Worm (Caenorhabditis elegans) whole organism, mixed stage, embryonic: Measurements from ENCODE around the gene mdf-2.

Experiments used
- ces-1 ChIP-seq: fragments of 150-350 bp; optimal IDR thresholded peaks from 2 replicates; lab custom pipeline; 2014; ENCODE audit warnings: missing biosample characterization, missing genetic modification reagents, missing genetic modification characterization
- lin-13 ChIP-seq: fragments of 150-350 bp; optimal IDR thresholded peaks from 2 replicates; lab custom pipeline; 2014; ENCODE audit warnings: missing biosample characterization, missing genetic modification characterization
- nhr-12 ChIP-seq: fragments of 150-350 bp; optimal IDR thresholded peaks from 2 replicates; lab custom pipeline; 2014; ENCODE audit warnings: missing biosample characterization, missing genetic modification characterization
- snpc-4 ChIP-seq: fragments of 150-350 bp; optimal IDR thresholded peaks from 2 replicates; lab custom pipeline; 2014; ENCODE audit warnings: missing biosample characterization, missing genetic modification characterization
- ztf-11 ChIP-seq: fragments of 150-350 bp; optimal IDR thresholded peaks from 2 replicates; lab custom pipeline; 2014; ENCODE audit warnings: missing biosample characterization, missing genetic modification characterization

ce11 chrIV:2676281-2676680 lies 35.4 kb upstream of the mdf-2 start, which contains the start of gene Y94H6A.3:
- peak; percentile 78 for TF ChIP-seq ces-1
- TF ChIP-seq snpc-4 = no peak
- no peak for TF ChIP-seq ztf-11 (tag; lab: Kevin White, UChicago)
- no peak for TF ChIP-seq nhr-12 (tag; lab: Kevin White, UChicago)
- TF ChIP-seq lin-13 = peak; percentile 96
